Worm (Caenorhabditis elegans) whole organism, midembryonic: ENCODE data around the gene F40G9.9.

ENCODE experiments used
- T22C8.4 ChIP-seq: fragments of 200-800 bp; sonication (Bioruptor generic); IDR thresholded peaks from 2 replicates; pipeline ENCODE4 v1.3.6; 2022; ENCODE audit warnings: missing genetic modification characterization, missing compliant biosample characterization
- flt-1 ChIP-seq: fragments of 200-800 bp; sonication (Bioruptor generic); IDR thresholded peaks from 2 replicates; pipeline ENCODE4 v1.3.6; 2022; ENCODE audit warnings: missing genetic modification characterization, missing compliant biosample characterization
- klf-2 ChIP-seq: fragments of 200-800 bp; sonication (Bioruptor generic); conservative IDR thresholded peaks from 2 replicates; pipeline ENCODE4 v1.3.6; 2022; ENCODE audit warnings: missing genetic modification reagents, missing genetic modification characterization, missing compliant biosample characterization
- med-1 ChIP-seq: sonication (generic microtip); optimal IDR thresholded peaks from 2 replicates; lab custom pipeline; 2017; ENCODE audit warnings: missing genetic modification characterization, mild to moderate bottlenecking, missing compliant biosample characterization, antibody characterized with exemption, missing genetic modification reagents; ENCODE audit not compliant: insufficient read depth
- ref-1 ChIP-seq: fragments of 200-800 bp; sonication (Bioruptor generic); conservative IDR thresholded peaks from 2 replicates; pipeline ENCODE4 v1.3.6; 2022; ENCODE audit warnings: missing genetic modification reagents, missing genetic modification characterization, missing compliant biosample characterization
- tab-1 ChIP-seq: fragments of 200-800 bp; sonication (Bioruptor generic); IDR thresholded peaks from 2 replicates; pipeline ENCODE4 v1.3.6; 2022; ENCODE audit warnings: missing genetic modification characterization, missing compliant biosample characterization
- ztf-23 ChIP-seq: fragments of 200-800 bp; sonication (Bioruptor generic); IDR thresholded peaks from 2 replicates; pipeline ENCODE4 v1.3.6; 2022; ENCODE audit warnings: missing genetic modification reagents, missing genetic modification characterization, missing compliant biosample characterization
- ztf-29 ChIP-seq: fragments of 200-800 bp; sonication (Bioruptor generic); IDR thresholded peaks from 2 replicates; pipeline ENCODE4 v1.3.6; 2022; ENCODE audit warnings: missing genetic modification reagents, missing genetic modification characterization, missing compliant biosample characterization

DNA sequence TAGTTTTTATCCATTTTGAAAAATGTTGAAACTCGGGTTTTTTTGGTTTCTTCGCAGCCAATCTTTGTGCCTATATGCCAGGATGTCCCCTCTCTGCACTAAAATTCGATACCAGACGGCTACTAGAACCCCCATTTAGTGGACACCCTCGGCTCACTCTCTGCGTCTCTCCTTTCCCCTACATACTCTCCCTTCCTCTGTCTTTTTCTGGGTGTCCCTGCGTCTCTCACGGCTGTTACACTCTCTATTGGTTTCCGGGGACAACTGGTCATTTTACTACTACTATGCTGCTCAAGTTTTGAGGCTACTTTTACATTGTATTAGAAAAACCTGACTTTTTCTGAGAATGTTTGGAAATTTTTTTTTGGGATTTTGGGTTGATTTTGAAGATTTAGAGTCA lies 48.9 kb upstream of the F40G9.9 start:
- no peak for TF ChIP-seq klf-2 (GFP tag; lab: Robert Waterston, UW)
- no peak for TF ChIP-seq ztf-23 (GFP tag; lab: Robert Waterston, UW)
- TF ChIP-seq tab-1: no peak
- TF ChIP-seq med-1: no peak
- TF ChIP-seq ref-1 (GFP tag; lab: Robert Waterston, UW): no peak
- no peak for TF ChIP-seq flt-1 (GFP tag; lab: Robert Waterston, UW)
- no peak for TF ChIP-seq T22C8.4
- no peak for TF ChIP-seq ztf-29 (GFP tag; lab: Robert Waterston, UW)
